Worm (Caenorhabditis elegans): ENCODE results near the gene nlp-76.

Gene nlp-76

ce11 chrX:12640961-12641360, 22.7 kb downstream of the nlp-76 start:
- TF ChIP-seq F55B11.4 (tag; optimal IDR thresholded peaks at IDR 0.05; ENCODE audit: borderline replicate concordance, insufficient read depth) (no peak), F49E8.2 (tag; optimal IDR thresholded peaks at IDR 0.05; ENCODE audit: insufficient read depth) (no peak), lin-26 (GFP tag; IDR thresholded peaks at IDR 0.05) (no peak), ZK185.1 (tag; optimal IDR thresholded peaks at IDR 0.05; ENCODE audit: poor library complexity, severe bottlenecking) (no peak), ztf-22 (GFP tag; optimal IDR thresholded peaks at IDR 0.05) (no peak), nfyb-1 (GFP tag; IDR thresholded peaks at IDR 0.05) (no peak), unc-130 (GFP tag; optimal IDR thresholded peaks at IDR 0.05) (no peak), athp-1 (tag; optimal IDR thresholded peaks at IDR 0.05) (no peak), ama-1 (optimal IDR thresholded peaks at IDR 0.05) (no peak), ama-1 (GFP tag; optimal IDR thresholded peaks at IDR 0.05) (no peak), attf-6 (GFP tag; IDR thresholded peaks at IDR 0.05) (no peak), unc-62 (GFP tag; optimal IDR thresholded peaks at IDR 0.05) (no peak), tlf-1 (GFP tag; optimal IDR thresholded peaks at IDR 0.05) (no peak), K11D2.4 (GFP tag; IDR thresholded peaks at IDR 0.05) (no peak), mel-28 (tag; optimal IDR thresholded peaks at IDR 0.05; ENCODE audit: borderline replicate concordance) (no peak)

- TF ChIP-seq ztf-25 (GFP tag; IDR thresholded peaks at IDR 0.05) (no peak), Y53F4B.3 (GFP tag; IDR thresholded peaks at IDR 0.05) (no peak), F10E7.11 (tag; optimal IDR thresholded peaks at IDR 0.05) (no peak), xnd-1 (tag; optimal IDR thresholded peaks at IDR 0.05) (no peak), snpc-1.1 (tag; optimal IDR thresholded peaks at IDR 0.05; ENCODE audit: insufficient read depth) (no peak), F33H1.4 (GFP tag; IDR thresholded peaks at IDR 0.05) (no peak), aptf-3 (GFP tag; IDR thresholded peaks at IDR 0.05) (no peak), T26A5.8 (tag; optimal IDR thresholded peaks at IDR 0.05) (no peak), F55B11.4 (tag; optimal IDR thresholded peaks at IDR 0.05; ENCODE audit: borderline replicate concordance, insufficient read depth) (no peak), dox-1 (GFP tag; IDR thresholded peaks at IDR 0.05) (no peak), ztf-6 (GFP tag; IDR thresholded peaks at IDR 0.05) (no peak), let-607 (tag; optimal IDR thresholded peaks at IDR 0.05) (no peak), K12H6.12 (tag; optimal IDR thresholded peaks at IDR 0.05) (no peak), lsl-1 (GFP tag; optimal IDR thresholded peaks at IDR 0.05) (no peak), let-526 (GFP tag; IDR thresholded peaks at IDR 0.05) (no peak), K11D2.4 (GFP tag; IDR thresholded peaks at IDR 0.05) (no peak), ama-1 (optimal IDR thresholded peaks at IDR 0.05) (no peak), ama-1 (GFP tag; optimal IDR thresholded peaks at IDR 0.05) (no peak), F22D6.2 (tag; optimal IDR thresholded peaks at IDR 0.05) (no peak)
Measured at ce11 chrX:12640459-12640858, 23.2 kb downstream of the nlp-76 start, which contains the start of gene R09A8.5. R09A8.5 (minus strand) TSS chrX:12640559.

- no peak for TF ChIP-seq dox-1 (GFP tag; IDR thresholded peaks at IDR 0.05)
Measured at ce11 chrX:12637978-12638377, 25.7 kb downstream of the nlp-76 start.

ce11 chrX:12636242-12636641, 27.5 kb downstream of the nlp-76 start:
- no peak for TF ChIP-seq mel-28 (tag; optimal IDR thresholded peaks at IDR 0.05; ENCODE audit: borderline replicate concordance)
- TF ChIP-seq ztf-6 (GFP tag; IDR thresholded peaks at IDR 0.05), result no peak
- 0 out of 2 replicates have a peak, but pooled peaks have one; percentile 15 for TF ChIP-seq bed-1 (GFP tag; IDR thresholded peaks at IDR 0.05)
- TF ChIP-seq egrh-3 (GFP tag; IDR thresholded peaks at IDR 0.05), result peak; percentile 66; the same call in 1 of the 2 replicates
- no peak for TF ChIP-seq B0035.1 (tag; optimal IDR thresholded peaks at IDR 0.05)
- 0 out of 2 replicates have a peak, but pooled peaks have one; percentile 36 for TF ChIP-seq egl-18 (GFP tag; IDR thresholded peaks at IDR 0.05)
- no peak for TF ChIP-seq atf-7 (tag; optimal IDR thresholded peaks at IDR 0.05)
- TF ChIP-seq tbp1 (GFP tag; optimal IDR thresholded peaks at IDR 0.05), result no peak
- TF ChIP-seq zfh-2 (GFP tag; conservative IDR thresholded peaks at IDR 0.05), result peak; percentile 80
- no peak for TF ChIP-seq ztf-26 (tag; optimal IDR thresholded peaks at IDR 0.05)

Data from whole organism, young adult.